Fruit fly (Drosophila melanogaster) whole organism, larva: Measurements from ENCODE around the gene Not10.

ENCODE experiments used
- noc ChIP-seq: fragments of 200-800 bp; sonication (Bioruptor generic); optimal IDR thresholded peaks from 3 replicates; lab custom pipeline; 2019; ENCODE audit warnings: missing biosample characterization, mild to moderate bottlenecking, missing genetic modification characterization, moderate library complexity

The Not10 gene

DNA sequence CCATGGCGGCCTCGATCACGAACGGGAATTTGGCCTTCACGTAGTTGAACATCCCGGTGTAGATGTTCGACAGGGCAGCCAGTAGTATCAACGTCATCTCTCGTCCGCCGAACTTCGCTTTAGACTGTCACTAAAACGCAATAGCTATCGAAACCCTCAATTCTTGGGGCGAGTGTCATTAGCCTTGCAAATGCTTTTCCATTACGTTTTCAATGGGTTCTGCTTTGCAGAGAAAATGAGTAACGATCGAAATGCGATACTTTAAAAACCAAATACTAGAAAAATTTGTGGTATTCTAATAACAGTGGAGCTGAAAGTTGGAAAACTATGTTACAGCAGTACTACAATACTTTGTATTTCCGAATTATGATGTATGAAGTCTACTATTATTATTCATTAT lies 45.7 kb downstream of the Not10 start, which contains the start of gene CG43630:
Gene CG43630, minus strand, starts transcription at position 101 of the 400 bp plus-strand sequence.
- TF ChIP-seq noc, result no peak

DNA sequence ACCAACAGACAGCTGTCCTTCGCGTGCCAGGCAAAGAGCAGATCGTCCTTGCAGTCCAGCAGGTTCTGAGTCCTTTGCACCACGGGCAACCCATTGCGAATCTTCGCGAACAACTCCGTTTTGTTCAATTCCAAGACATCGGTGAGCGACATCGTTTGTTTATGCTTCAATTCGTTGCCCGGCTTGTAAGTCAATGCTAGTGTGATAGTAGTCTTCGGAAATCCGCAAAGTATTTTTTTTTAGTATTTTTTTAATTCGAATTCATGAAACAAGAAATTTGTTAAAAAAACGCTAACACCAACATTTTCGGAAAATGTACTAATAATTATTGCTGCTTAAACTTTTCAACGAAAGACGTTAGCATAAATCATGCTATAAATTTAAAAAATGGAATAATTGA lies 48.4 kb downstream of the Not10 start, which contains the start of gene mbo:
Gene mbo, minus strand, starts transcription at position 203 of the 400 bp plus-strand sequence.
- no peak for TF ChIP-seq noc

DNA sequence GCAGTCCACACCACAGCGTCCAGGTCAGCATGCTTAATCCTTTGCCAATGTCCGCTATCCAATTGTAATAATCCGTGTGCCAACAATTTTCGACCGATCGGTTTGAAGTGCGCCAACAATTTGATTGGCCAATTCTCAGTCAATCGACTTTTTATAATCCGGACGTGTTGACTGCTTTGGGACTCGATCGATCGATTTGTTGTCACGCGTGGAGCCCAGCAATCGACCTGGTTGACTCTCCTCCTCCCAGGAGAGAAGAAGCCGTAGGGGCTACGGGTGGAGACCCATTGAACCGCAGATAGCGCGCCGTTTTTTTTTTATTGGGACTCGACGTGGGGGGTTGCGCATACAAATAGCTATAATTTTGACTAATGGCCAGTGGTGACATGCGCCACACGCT lies 50.8 kb downstream of the Not10 start, which contains the start of gene Cyp313a4:
Gene Cyp313a4, minus strand, starts transcription at position 101 of the 400 bp plus-strand sequence.
- TF ChIP-seq noc, result no peak
